Worm (Caenorhabditis elegans): ENCODE data around the gene ZK1290.5.

- no peak for TF ChIP-seq flt-1 (GFP tag; IDR thresholded peaks at IDR 0.05)
- TF ChIP-seq tab-1 (GFP tag; IDR thresholded peaks at IDR 0.05), result no peak
- TF ChIP-seq ref-1 (GFP tag; conservative IDR thresholded peaks at IDR 0.05), result no peak
- TF ChIP-seq ztf-29 (GFP tag; IDR thresholded peaks at IDR 0.05), result no peak
- no peak for TF ChIP-seq T22C8.4 (GFP tag; IDR thresholded peaks at IDR 0.05)
- no peak for TF ChIP-seq cog-1 (tag; optimal IDR thresholded peaks at IDR 0.05)
These were observed 25.3 kb downstream of the ZK1290.5 start for ce11 chrII:7554716-7555247.

Data from whole organism, midembryonic.